Fruit fly (Drosophila melanogaster) whole organism, embryonic: Measurements from ENCODE around the gene Hr78.
A peak's percentile ranks its signal among the peaks of the same experiment; 100 is the strongest.

Experiments
- Atf-2 ChIP-seq: fragments of 200-800 bp; sonication (Bioruptor generic); optimal IDR thresholded peaks from 2 replicates; lab custom pipeline; 2016; ENCODE audit warnings: missing biosample characterization, missing genetic modification characterization
- CG10274 ChIP-seq: fragments of 200-800 bp; sonication (Bioruptor generic); optimal IDR thresholded peaks from 3 replicates; lab custom pipeline; 2017; ENCODE audit warnings: missing biosample characterization, mild to moderate bottlenecking, missing genetic modification characterization
- CG12299 ChIP-seq: fragments of 200-800 bp; sonication (Bioruptor generic); optimal IDR thresholded peaks from 2 replicates; lab custom pipeline; 2018; ENCODE audit warnings: missing biosample characterization, mild to moderate bottlenecking, missing genetic modification characterization
- CG12769 ChIP-seq: fragments of 200-800 bp; sonication (Bioruptor generic); optimal IDR thresholded peaks from 2 replicates; lab custom pipeline; 2019; ENCODE audit warnings: missing biosample characterization, mild to moderate bottlenecking, missing genetic modification characterization, moderate library complexity
- CG14860 ChIP-seq: fragments of 200-800 bp; sonication (Bioruptor generic); IDR thresholded peaks from 3 replicates; pipeline ENCODE4 v1.3.6; 2022; ENCODE audit warnings: missing biosample characterization, missing genetic modification characterization; ENCODE audit not compliant: partially characterized antibody
- CG15514 ChIP-seq: fragments of 200-800 bp; sonication (Bioruptor generic); optimal IDR thresholded peaks from 3 replicates; lab custom pipeline; 2017; ENCODE audit warnings: missing biosample characterization, missing genetic modification characterization, mild to moderate bottlenecking, moderate library complexity, missing genetic modification reagents
- CG1602 ChIP-seq: fragments of 200-800 bp; sonication (Bioruptor generic); optimal IDR thresholded peaks from 3 replicates; lab custom pipeline; 2016; ENCODE audit warnings: missing biosample characterization, missing genetic modification characterization
- CG1603 ChIP-seq: fragments of 200-800 bp; sonication (Bioruptor generic); optimal IDR thresholded peaks from 2 replicates; lab custom pipeline; 2019; ENCODE audit warnings: missing biosample characterization, mild to moderate bottlenecking, missing genetic modification characterization, moderate library complexity
- CG17568 ChIP-seq: fragments of 200-800 bp; sonication (Bioruptor generic); optimal IDR thresholded peaks from 2 replicates; lab custom pipeline; 2018; ENCODE audit warnings: missing biosample characterization, mild to moderate bottlenecking, missing genetic modification characterization, moderate library complexity
- CG1792 ChIP-seq: fragments of 200-800 bp; sonication (Bioruptor generic); optimal IDR thresholded peaks from 2 replicates; lab custom pipeline; 2016; ENCODE audit warnings: missing biosample characterization, missing genetic modification characterization
- CG18619 ChIP-seq: fragments of 200-800 bp; sonication (Bioruptor generic); optimal IDR thresholded peaks from 3 replicates; lab custom pipeline; 2017; ENCODE audit warnings: missing biosample characterization, mild to moderate bottlenecking, missing genetic modification characterization
- CG31441 ChIP-seq: fragments of 200-800 bp; sonication (Bioruptor generic); IDR thresholded peaks from 2 replicates; pipeline ENCODE4 v1.3.6; 2022; ENCODE audit warnings: missing biosample characterization, missing genetic modification characterization
- CG32772 ChIP-seq: fragments of 200-800 bp; sonication (Bioruptor generic); IDR thresholded peaks from 2 replicates; pipeline ENCODE4 v1.3.6; 2022; ENCODE audit warnings: missing biosample characterization, missing genetic modification characterization
- CG3726 ChIP-seq: fragments of 200-800 bp; sonication (Bioruptor generic); IDR thresholded peaks from 3 replicates; pipeline ENCODE4, ENCODE4 v1.3.6; 2022; ENCODE audit warnings: missing biosample characterization, missing genetic modification characterization
- CG6689 ChIP-seq: fragments of 200-800 bp; sonication (Bioruptor generic); IDR thresholded peaks from 2 replicates; pipeline ENCODE4 v1.3.6; 2022; ENCODE audit warnings: missing biosample characterization, missing genetic modification characterization
- CG6791 ChIP-seq: fragments of 200-800 bp; sonication (Bioruptor generic); IDR thresholded peaks from 3 replicates; pipeline ENCODE4 v1.3.6; 2022; ENCODE audit warnings: missing biosample characterization, missing genetic modification characterization; ENCODE audit not compliant: partially characterized antibody
- CG6854 ChIP-seq: fragments of 200-800 bp; sonication (Bioruptor generic); optimal IDR thresholded peaks from 3 replicates; lab custom pipeline; 2017; ENCODE audit warnings: missing biosample characterization, mild to moderate bottlenecking, missing genetic modification characterization
- CG7963 ChIP-seq: fragments of 200-800 bp; sonication (Bioruptor generic); IDR thresholded peaks from 3 replicates; pipeline ENCODE4 v1.3.6; 2022; ENCODE audit warnings: missing biosample characterization, missing genetic modification characterization; ENCODE audit not compliant: partially characterized antibody
- CG8478 ChIP-seq: fragments of >200 bp; optimal IDR thresholded peaks from 2 replicates; lab custom pipeline; 2018
- CG9932 ChIP-seq: fragments of 200-800 bp; sonication (Bioruptor generic); IDR thresholded peaks from 2 replicates; pipeline ENCODE4 v1.3.6; 2022; ENCODE audit warnings: missing biosample characterization, missing genetic modification characterization
- Dek ChIP-seq: fragments of 200-800 bp; sonication (Bioruptor generic); optimal IDR thresholded peaks from 3 replicates; lab custom pipeline; 2019; ENCODE audit warnings: missing biosample characterization, mild to moderate bottlenecking, missing genetic modification characterization, moderate library complexity
- Dref ChIP-seq: fragments of 200-800 bp; sonication (Bioruptor generic); IDR thresholded peaks from 2 replicates; pipeline ENCODE4 v1.3.6; 2022; ENCODE audit warnings: missing biosample characterization, missing genetic modification characterization
- E2f2 ChIP-seq: fragments of 200-800 bp; sonication (Bioruptor generic); IDR thresholded peaks from 2 replicates; pipeline ENCODE4 v1.3.6; 2022; ENCODE audit warnings: missing biosample characterization, missing genetic modification characterization
- HLHmδ ChIP-seq: fragments of 200-800 bp; sonication (Bioruptor generic); optimal IDR thresholded peaks from 2 replicates; lab custom pipeline; 2018; ENCODE audit warnings: missing biosample characterization, mild to moderate bottlenecking, missing genetic modification characterization, moderate library complexity
- Hey ChIP-seq: fragments of 200-800 bp; sonication (Bioruptor generic); optimal IDR thresholded peaks from 3 replicates; lab custom pipeline; 2018; ENCODE audit warnings: missing biosample characterization, mild to moderate bottlenecking, missing genetic modification characterization
- Mad ChIP-seq: fragments of 200-800 bp; sonication (Bioruptor generic); optimal IDR thresholded peaks from 2 replicates; lab custom pipeline; 2016; ENCODE audit warnings: missing biosample characterization, missing genetic modification characterization
- Myb ChIP-seq: fragments of 200-800 bp; sonication (Bioruptor generic); optimal IDR thresholded peaks from 2 replicates; lab custom pipeline; 2016; ENCODE audit warnings: missing biosample characterization, missing genetic modification characterization
- Nf-YB ChIP-seq: fragments of 200-800 bp; sonication (Bioruptor generic); optimal IDR thresholded peaks from 3 replicates; lab custom pipeline; 2019; ENCODE audit warnings: missing biosample characterization, mild to moderate bottlenecking, missing genetic modification characterization, moderate library complexity
- Oaz ChIP-seq: fragments of 200-800 bp; sonication (Bioruptor generic); IDR thresholded peaks from 2 replicates; pipeline ENCODE4 v1.3.6; 2022; ENCODE audit warnings: missing biosample characterization, missing genetic modification characterization
- Opbp ChIP-seq: fragments of 200-800 bp; sonication (Bioruptor generic); IDR thresholded peaks from 3 replicates; pipeline ENCODE4 v1.3.6; 2022; ENCODE audit warnings: missing biosample characterization, missing genetic modification characterization; ENCODE audit not compliant: partially characterized antibody
- Rfx ChIP-seq: fragments of 200-800 bp; sonication (Bioruptor generic); IDR thresholded peaks from 2 replicates; pipeline ENCODE4 v1.3.6; 2022; ENCODE audit warnings: missing biosample characterization, missing genetic modification characterization
- Rx ChIP-seq: fragments of 200-800 bp; sonication (Bioruptor generic); IDR thresholded peaks from 2 replicates; pipeline ENCODE4 v1.3.6; 2022; ENCODE audit warnings: missing biosample characterization, missing genetic modification characterization
- Sin3A ChIP-seq: fragments of >200 bp; optimal IDR thresholded peaks from 2 replicates; lab custom pipeline; 2018
- Xrp1 ChIP-seq: fragments of 200-800 bp; sonication (Bioruptor generic); IDR thresholded peaks from 2 replicates; pipeline ENCODE4 v1.3.6; 2022; ENCODE audit warnings: missing biosample characterization, missing genetic modification characterization
- cg ChIP-seq: fragments of 200-800 bp; sonication (Bioruptor generic); optimal IDR thresholded peaks from 3 replicates; lab custom pipeline; 2019; ENCODE audit warnings: missing biosample characterization, mild to moderate bottlenecking, missing genetic modification characterization, moderate library complexity
- disco-r ChIP-seq: fragments of 200-800 bp; sonication (Bioruptor generic); optimal IDR thresholded peaks from 2 replicates; lab custom pipeline; 2016; ENCODE audit warnings: missing biosample characterization, missing genetic modification characterization
- dysf ChIP-seq: fragments of 200-800 bp; sonication (Bioruptor generic); IDR thresholded peaks from 3 replicates; pipeline ENCODE4 v1.3.6; 2022; ENCODE audit warnings: missing biosample characterization, missing genetic modification characterization
- ems ChIP-seq: fragments of 200-800 bp; sonication (Bioruptor generic); optimal IDR thresholded peaks from 3 replicates; lab custom pipeline; 2016; ENCODE audit warnings: missing biosample characterization, missing genetic modification characterization
- gcm ChIP-seq: fragments of 200-800 bp; sonication (Bioruptor generic); optimal IDR thresholded peaks from 2 replicates; lab custom pipeline; 2019; ENCODE audit warnings: missing biosample characterization, mild to moderate bottlenecking, missing genetic modification characterization, moderate library complexity
- gfzf ChIP-seq: fragments of 200-800 bp; sonication (Bioruptor generic); optimal IDR thresholded peaks from 2 replicates; lab custom pipeline; 2016; ENCODE audit warnings: missing biosample characterization, mild to moderate bottlenecking, missing genetic modification characterization, moderate library complexity
- gro ChIP-seq: fragments of 200-800 bp; sonication (Bioruptor generic); optimal IDR thresholded peaks from 2 replicates; lab custom pipeline; 2016; ENCODE audit warnings: missing biosample characterization, missing genetic modification characterization
- gt ChIP-seq: fragments of 200-800 bp; sonication (Bioruptor generic); IDR thresholded peaks from 2 replicates; pipeline ENCODE4 v1.3.6; 2022; ENCODE audit warnings: missing biosample characterization, missing genetic modification characterization
- hb ChIP-seq: fragments of 200-800 bp; sonication (Bioruptor generic); IDR thresholded peaks from 3 replicates; pipeline ENCODE4 v1.3.6; 2022; ENCODE audit warnings: missing biosample characterization, missing genetic modification characterization; ENCODE audit not compliant: partially characterized antibody
- hkb ChIP-seq, 2 experiments: fragments of 200-800 bp in 1 of 2; fragments of >200 bp in 1 of 2; sonication (Bioruptor generic) in 1 of 2; IDR thresholded peaks in 1 of 2; optimal IDR thresholded peaks in 1 of 2; 2 replicates each; pipeline versions ENCODE4 v1.3.6 to Lab custom; 2017 to 2022; ENCODE audit warnings: missing biosample characterization in 1 of 2, missing genetic modification characterization in 1 of 2
- ken ChIP-seq: fragments of 200-800 bp; sonication (Bioruptor generic); IDR thresholded peaks from 3 replicates; pipeline ENCODE4 v1.3.6; 2022; ENCODE audit warnings: missing biosample characterization, missing genetic modification characterization
- mam ChIP-seq: fragments of 200-800 bp; sonication (Bioruptor generic); optimal IDR thresholded peaks from 3 replicates; lab custom pipeline; 2016; ENCODE audit warnings: missing biosample characterization, missing genetic modification characterization
- nerfin-2 ChIP-seq: fragments of 200-800 bp; sonication (Bioruptor generic); IDR thresholded peaks from 2 replicates; pipeline ENCODE4 v1.3.6; 2022; ENCODE audit warnings: missing biosample characterization, missing genetic modification characterization; ENCODE audit not compliant: partially characterized antibody
- sqz ChIP-seq: fragments of 200-800 bp; sonication (Bioruptor generic); optimal IDR thresholded peaks from 3 replicates; lab custom pipeline; 2018; ENCODE audit warnings: missing biosample characterization, mild to moderate bottlenecking, missing genetic modification characterization
- tna ChIP-seq: fragments of 200-800 bp; sonication (Bioruptor generic); IDR thresholded peaks from 2 replicates; pipeline ENCODE4 v1.3.6; 2022; ENCODE audit warnings: missing biosample characterization, missing genetic modification characterization; ENCODE audit not compliant: partially characterized antibody
- zen ChIP-seq: fragments of 200-800 bp; sonication (Bioruptor generic); optimal IDR thresholded peaks from 3 replicates; lab custom pipeline; 2018; ENCODE audit warnings: missing biosample characterization, mild to moderate bottlenecking, missing genetic modification characterization, moderate library complexity

The Hr78 gene

dm6 chr3L:21533270-21533948 lies 36.1 kb upstream of the Hr78 start, which contains the start of gene Mkrn1:
TSS of gene Mkrn1 (minus strand) at chr3L:21533713.
- TF ChIP-seq cg (GFP tag; lab: Kevin White, UChicago) (no peak), gt (GFP tag; lab: Robert Waterston, UW) (no peak), Hey (tag; lab: Kevin White, UChicago) (no peak), CG1603 (tag; lab: Kevin White, UChicago) (peak; percentile 94), Opbp (GFP tag; lab: Robert Waterston, UW) (peak; percentile 79), CG31441 (GFP tag; lab: Robert Waterston, UW) (no peak), gro (peak; percentile 35), CG18619 (GFP tag; lab: Kevin White, UChicago) (no peak), ems (no peak), CG6854 (GFP tag; lab: Kevin White, UChicago) (no peak), Myb (GFP tag; lab: Kevin White, UChicago) (peak; percentile 93), CG3726 (GFP tag; lab: Robert Waterston, UW) (no peak), CG1792 (GFP tag; lab: Kevin White, UChicago) (no peak), CG6689 (no peak), hb (GFP tag; lab: Robert Waterston, UW) (peak; percentile 90), CG7963 (GFP tag; lab: Robert Waterston, UW) (peak; percentile 90), mam (GFP tag; lab: Kevin White, UChicago) (no peak), gfzf (peak; percentile 91), Nf-YB (GFP tag; lab: Kevin White, UChicago) (no peak), CG15514 (GFP tag; lab: Kevin White, UChicago) (no peak), disco-r (no peak), Oaz (GFP tag; lab: Robert Waterston, UW) (no peak), Dref (GFP tag; lab: Robert Waterston, UW) (no peak), E2f2 (GFP tag; lab: Robert Waterston, UW) (peak; percentile 44), ken (GFP tag; lab: Robert Waterston, UW) (no peak), CG1602 (GFP tag; lab: Kevin White, UChicago) (no peak), Rfx (GFP tag; lab: Robert Waterston, UW) (no peak), Dek (tag; lab: Kevin White, UChicago) (no peak), CG10274 (no peak), CG14860 (GFP tag; lab: Robert Waterston, UW) (peak; percentile 97), gcm (no peak), Xrp1 (GFP tag; lab: Robert Waterston, UW) (no peak), CG6791 (peak; percentile 94), Sin3A (peak; percentile 26), CG9932 (GFP tag; lab: Robert Waterston, UW) (no peak), zen (tag; lab: Kevin White, UChicago) (peak; percentile 4), Mad (GFP tag; lab: Kevin White, UChicago) (no peak), hkb (optimal IDR thresholded peaks at IDR 0.05; lab: Kevin White, UChicago) (no peak), hkb (GFP tag; IDR thresholded peaks at IDR 0.05; lab: Robert Waterston, UW) (no peak), CG12769 (tag; lab: Kevin White, UChicago) (no peak), HLHmδ (GFP tag; lab: Kevin White, UChicago) (no peak), CG32772 (GFP tag; lab: Robert Waterston, UW) (no peak), sqz (no peak), CG8478 (no peak), CG17568 (GFP tag; lab: Kevin White, UChicago) (no peak), Atf-2 (GFP tag; lab: Kevin White, UChicago) (no peak), nerfin-2 (GFP tag; lab: Robert Waterston, UW) (peak; percentile 88), Rx (GFP tag; lab: Robert Waterston, UW) (no peak), CG12299 (tag; lab: Kevin White, UChicago) (no peak), tna (GFP tag; lab: Robert Waterston, UW) (peak; percentile 94), dysf (no peak)
